Fruit fly (Drosophila melanogaster) whole organism, embryonic: ENCODE measurements around the gene CG9717.

Experiments used
- Awh ChIP-seq: fragments of 200-800 bp; sonication (Bioruptor generic); IDR thresholded peaks from 2 replicates; pipeline ENCODE4, ENCODE4 v1.3.6; 2022; ENCODE audit warnings: missing biosample characterization, missing genetic modification characterization
- B-H2 ChIP-seq: fragments of 200-800 bp; sonication (Bioruptor generic); optimal IDR thresholded peaks from 2 replicates; lab custom pipeline; 2018; ENCODE audit warnings: missing biosample characterization, mild to moderate bottlenecking, missing genetic modification characterization
- C15 ChIP-seq: fragments of 200-800 bp; sonication (Bioruptor generic); IDR thresholded peaks from 3 replicates; pipeline ENCODE4 v1.3.6; 2022; ENCODE audit warnings: missing biosample characterization, missing genetic modification characterization
- CG12769 ChIP-seq: fragments of 200-800 bp; sonication (Bioruptor generic); optimal IDR thresholded peaks from 2 replicates; lab custom pipeline; 2019; ENCODE audit warnings: missing biosample characterization, mild to moderate bottlenecking, missing genetic modification characterization, moderate library complexity
- CG13296 ChIP-seq: fragments of 200-800 bp; sonication (Bioruptor generic); optimal IDR thresholded peaks from 3 replicates; lab custom pipeline; 2018; ENCODE audit warnings: missing biosample characterization, mild to moderate bottlenecking, missing genetic modification characterization
- CG17328 ChIP-seq: fragments of 200-800 bp; sonication (Bioruptor generic); IDR thresholded peaks from 2 replicates; pipeline ENCODE4 v1.3.6; 2022; ENCODE audit warnings: missing biosample characterization, missing genetic modification characterization
- CG17361 ChIP-seq: fragments of 200-800 bp; sonication (Bioruptor generic); IDR thresholded peaks from 3 replicates; pipeline ENCODE4 v1.3.6; 2022; ENCODE audit warnings: missing biosample characterization, missing genetic modification characterization
- CG17568 ChIP-seq: fragments of 200-800 bp; sonication (Bioruptor generic); optimal IDR thresholded peaks from 2 replicates; lab custom pipeline; 2018; ENCODE audit warnings: missing biosample characterization, mild to moderate bottlenecking, missing genetic modification characterization, moderate library complexity
- CG17802 ChIP-seq: fragments of 200-800 bp; sonication (Bioruptor generic); optimal IDR thresholded peaks from 2 replicates; lab custom pipeline; 2018; ENCODE audit warnings: missing biosample characterization, mild to moderate bottlenecking, missing genetic modification characterization, moderate library complexity
- CG1792 ChIP-seq: fragments of 200-800 bp; sonication (Bioruptor generic); optimal IDR thresholded peaks from 2 replicates; lab custom pipeline; 2016; ENCODE audit warnings: missing biosample characterization, missing genetic modification characterization
- CG18476 ChIP-seq: fragments of 200-800 bp; sonication (Bioruptor generic); optimal IDR thresholded peaks from 2 replicates; lab custom pipeline; 2016; ENCODE audit warnings: missing biosample characterization, mild to moderate bottlenecking, missing genetic modification characterization
- CG2116 ChIP-seq: fragments of 200-800 bp; sonication (Bioruptor generic); optimal IDR thresholded peaks from 3 replicates; lab custom pipeline; 2018; ENCODE audit warnings: missing biosample characterization, mild to moderate bottlenecking, missing genetic modification characterization
- CG2678 ChIP-seq: fragments of 200-800 bp; sonication (Bioruptor generic); optimal IDR thresholded peaks from 3 replicates; lab custom pipeline; 2019; ENCODE audit warnings: missing biosample characterization, mild to moderate bottlenecking, missing genetic modification characterization, moderate library complexity
- CG30020 ChIP-seq: fragments of 200-800 bp; optimal IDR thresholded peaks from 2 replicates; lab custom pipeline; 2019; ENCODE audit warnings: missing biosample characterization, mild to moderate bottlenecking, missing genetic modification characterization, moderate library complexity
- CG30403 ChIP-seq: fragments of 200-800 bp; sonication (Bioruptor generic); optimal IDR thresholded peaks from 3 replicates; lab custom pipeline; 2016; ENCODE audit warnings: missing biosample characterization, missing genetic modification characterization
- CG33213 ChIP-seq: fragments of 200-800 bp; sonication (Bioruptor generic); optimal IDR thresholded peaks from 3 replicates; lab custom pipeline; 2016; ENCODE audit warnings: missing biosample characterization, missing genetic modification characterization
- CG3407 ChIP-seq: fragments of 200-800 bp; sonication (Bioruptor generic); optimal IDR thresholded peaks from 2 replicates; lab custom pipeline; 2018; ENCODE audit warnings: missing biosample characterization, mild to moderate bottlenecking, missing genetic modification characterization
- CG3838 ChIP-seq: fragments of 200-800 bp; sonication (Bioruptor generic); optimal IDR thresholded peaks from 3 replicates; lab custom pipeline; 2016; ENCODE audit warnings: missing biosample characterization, missing genetic modification characterization
- CG6175 ChIP-seq: fragments of 200-800 bp; sonication (Bioruptor generic); IDR thresholded peaks from 3 replicates; pipeline ENCODE4 v1.3.6; 2022; ENCODE audit warnings: missing biosample characterization, missing genetic modification characterization
- CG6765 ChIP-seq: fragments of 200-800 bp; sonication (Bioruptor generic); optimal IDR thresholded peaks from 3 replicates; lab custom pipeline; 2017; ENCODE audit warnings: missing biosample characterization, mild to moderate bottlenecking, missing genetic modification characterization
- CG7372 ChIP-seq: fragments of 200-800 bp; sonication (Bioruptor generic); IDR thresholded peaks from 2 replicates; pipeline ENCODE4 v1.3.6; 2022; ENCODE audit warnings: missing biosample characterization, missing genetic modification characterization
- CG7963 ChIP-seq: fragments of 200-800 bp; sonication (Bioruptor generic); IDR thresholded peaks from 3 replicates; pipeline ENCODE4 v1.3.6; 2022; ENCODE audit warnings: missing biosample characterization, missing genetic modification characterization; ENCODE audit not compliant: partially characterized antibody
- CG7987 ChIP-seq: fragments of 200-800 bp; sonication (Bioruptor generic); optimal IDR thresholded peaks from 2 replicates; lab custom pipeline; 2018; ENCODE audit warnings: missing biosample characterization, mild to moderate bottlenecking, missing genetic modification characterization, moderate library complexity
- CG8281 ChIP-seq: fragments of 200-800 bp; sonication (Bioruptor generic); optimal IDR thresholded peaks from 2 replicates; lab custom pipeline; 2018; ENCODE audit warnings: missing biosample characterization, mild to moderate bottlenecking, missing genetic modification characterization, moderate library complexity
- Chrac-16 ChIP-seq: fragments of 200-800 bp; sonication (Bioruptor generic); optimal IDR thresholded peaks from 3 replicates; lab custom pipeline; 2016; ENCODE audit warnings: missing biosample characterization, missing genetic modification characterization
- Dip2 ChIP-seq: fragments of 200-800 bp; sonication (Bioruptor generic); IDR thresholded peaks from 2 replicates; pipeline ENCODE4 v1.3.6; 2022; ENCODE audit warnings: missing biosample characterization, missing genetic modification characterization
- Drgx ChIP-seq: fragments of 200-800 bp; sonication (Bioruptor generic); IDR thresholded peaks from 2 replicates; pipeline ENCODE4 v1.3.6; 2022; ENCODE audit warnings: missing biosample characterization, missing genetic modification characterization
- Mes4 ChIP-seq: fragments of 200-800 bp; sonication (Bioruptor generic); optimal IDR thresholded peaks from 2 replicates; lab custom pipeline; 2016; ENCODE audit warnings: missing biosample characterization, missing genetic modification characterization
- Ravus ChIP-seq: fragments of 200-800 bp; sonication (Bioruptor generic); IDR thresholded peaks from 2 replicates; pipeline ENCODE4 v1.3.6; 2022; ENCODE audit warnings: missing biosample characterization, missing genetic modification characterization
- Scr ChIP-seq: fragments of 200-800 bp; sonication (Bioruptor generic); IDR thresholded peaks from 2 replicates; pipeline ENCODE4 v1.3.6; 2022; ENCODE audit warnings: missing biosample characterization, missing genetic modification characterization; ENCODE audit not compliant: partially characterized antibody
- Sry-β ChIP-seq: fragments of 200-800 bp; sonication (Bioruptor generic); optimal IDR thresholded peaks from 2 replicates; lab custom pipeline; 2018; ENCODE audit warnings: missing biosample characterization, mild to moderate bottlenecking, missing genetic modification characterization, moderate library complexity
- bcd ChIP-seq: fragments of 200-800 bp; sonication (Bioruptor generic); optimal IDR thresholded peaks from 2 replicates; lab custom pipeline; 2017; ENCODE audit warnings: missing biosample characterization, mild to moderate bottlenecking, missing genetic modification characterization
- cwo ChIP-seq: fragments of 200-800 bp; sonication (Bioruptor generic); optimal IDR thresholded peaks from 3 replicates; lab custom pipeline; 2017; ENCODE audit warnings: missing biosample characterization, missing genetic modification characterization, mild to moderate bottlenecking, moderate library complexity, missing genetic modification reagents
- da ChIP-seq: fragments of 200-800 bp; sonication (Bioruptor generic); optimal IDR thresholded peaks from 2 replicates; lab custom pipeline; 2016; ENCODE audit warnings: missing biosample characterization, missing genetic modification characterization
- fru ChIP-seq: fragments of >200 bp; optimal IDR thresholded peaks from 2 replicates; lab custom pipeline; 2017
- fu2 ChIP-seq: fragments of 200-800 bp; sonication (Bioruptor generic); optimal IDR thresholded peaks from 2 replicates; lab custom pipeline; 2016; ENCODE audit warnings: missing biosample characterization, missing genetic modification characterization
- jumu ChIP-seq: fragments of 200-800 bp; sonication (Bioruptor generic); optimal IDR thresholded peaks from 3 replicates; lab custom pipeline; 2016; ENCODE audit warnings: missing biosample characterization, missing genetic modification characterization
- kni ChIP-seq: fragments of 200-800 bp; sonication (Bioruptor generic); optimal IDR thresholded peaks from 3 replicates; lab custom pipeline; 2017; ENCODE audit warnings: mild to moderate bottlenecking, missing biosample characterization, missing genetic modification reagents, missing genetic modification characterization
- knrl ChIP-seq: fragments of 200-800 bp; sonication (Bioruptor generic); IDR thresholded peaks from 3 replicates; pipeline ENCODE4 v1.3.6; 2022; ENCODE audit warnings: missing biosample characterization, missing genetic modification characterization; ENCODE audit not compliant: partially characterized antibody
- odd ChIP-seq: fragments of 200-800 bp; sonication (Bioruptor generic); optimal IDR thresholded peaks from 2 replicates; lab custom pipeline; 2017; ENCODE audit warnings: missing biosample characterization, mild to moderate bottlenecking, missing genetic modification characterization
- prd ChIP-seq, 3 experiments: fragments of >200 bp in 2 of 3; fragments of 200-800 bp in 1 of 3; sonication (Bioruptor generic) in 1 of 3; optimal IDR thresholded peaks in 2 of 3; IDR thresholded peaks in 1 of 3; 2 replicates in 2 of 3; 3 replicates in 1 of 3; pipeline versions ENCODE4 v1.3.6 to Lab custom; 2017 to 2022; ENCODE audit warnings: missing biosample characterization in 1 of 3, missing genetic modification characterization in 1 of 3
- rib ChIP-seq: fragments of 200-800 bp; sonication (Bioruptor generic); IDR thresholded peaks from 2 replicates; pipeline ENCODE4 v1.3.6; 2022; ENCODE audit warnings: missing biosample characterization, missing genetic modification characterization
- stc ChIP-seq: fragments of 200-800 bp; sonication (Bioruptor generic); IDR thresholded peaks from 2 replicates; pipeline ENCODE4 v1.3.6; 2022; ENCODE audit warnings: missing biosample characterization, missing genetic modification characterization
- tgo ChIP-seq: fragments of 200-800 bp; sonication (Bioruptor generic); IDR thresholded peaks from 3 replicates; pipeline ENCODE4 v1.3.6; 2022; ENCODE audit warnings: missing biosample characterization, missing genetic modification characterization
- tio ChIP-seq: fragments of 200-800 bp; sonication (Bioruptor generic); optimal IDR thresholded peaks from 2 replicates; lab custom pipeline; 2017; ENCODE audit warnings: missing biosample characterization, missing genetic modification characterization, inconsistent platforms
- twi ChIP-seq: fragments of 200-800 bp; optimal IDR thresholded peaks from 2 replicates; lab custom pipeline; 2019; ENCODE audit warnings: missing biosample characterization, mild to moderate bottlenecking, missing genetic modification characterization, moderate library complexity
- unc-4 ChIP-seq: fragments of 200-800 bp; sonication (Bioruptor generic); IDR thresholded peaks from 2 replicates; pipeline ENCODE4 v1.3.6; 2022; ENCODE audit warnings: missing biosample characterization, missing genetic modification characterization; ENCODE audit not compliant: partially characterized antibody
- wor ChIP-seq: fragments of 200-800 bp; sonication (Bioruptor generic); IDR thresholded peaks from 2 replicates; pipeline ENCODE4 v1.3.6; 2022; ENCODE audit warnings: missing biosample characterization, missing genetic modification characterization

The CG9717 gene

dm6 chr3R:30600154-30601009, 13.3 kb upstream of the CG9717 start (continued):
- no peak; the same call in 1 of the 2 replicates for TF ChIP-seq unc-4 (GFP tag; lab: Robert Waterston, UW)
- TF ChIP-seq knrl (GFP tag; lab: Robert Waterston, UW): no peak
- TF ChIP-seq cwo: peak; percentile 90
- TF ChIP-seq Chrac-16 (GFP tag; lab: Kevin White, UChicago): peak; percentile 87
- TF ChIP-seq CG17802 (tag; lab: Kevin White, UChicago): peak; percentile 71
- peak; percentile 92 for TF ChIP-seq CG18476 (GFP tag; lab: Kevin White, UChicago)
- TF ChIP-seq Dip2 (GFP tag; lab: Robert Waterston, UW): peak; percentile 38; the same call in 1 of the 2 replicates
- peak; percentile 67 for TF ChIP-seq CG2116
- TF ChIP-seq odd (GFP tag; lab: Kevin White, UChicago): peak; percentile 84
- TF ChIP-seq CG30403 (GFP tag; lab: Kevin White, UChicago): peak; percentile 95
- TF ChIP-seq Drgx: peak; percentile 96
- peak; percentile 84 for TF ChIP-seq CG13296 (GFP tag; lab: Kevin White, UChicago)
- TF ChIP-seq CG6765: peak; percentile 89
- peak; percentile 77 for TF ChIP-seq wor (GFP tag; lab: Robert Waterston, UW)
- TF ChIP-seq jumu: peak; percentile 77
- peak; percentile 89 for TF ChIP-seq CG17361 (GFP tag; lab: Robert Waterston, UW)
- TF ChIP-seq CG3407 (GFP tag; lab: Kevin White, UChicago): peak; percentile 82
- TF ChIP-seq tio (GFP tag; lab: Kevin White, UChicago): peak; percentile 84
- no peak for TF ChIP-seq CG30020 (tag; lab: Kevin White, UChicago)
- peak; percentile 21 for TF ChIP-seq Sry-β (GFP tag; lab: Kevin White, UChicago)
- TF ChIP-seq CG33213 (GFP tag; lab: Kevin White, UChicago): peak; percentile 77
- TF ChIP-seq Ravus (GFP tag; lab: Robert Waterston, UW): peak; percentile 70
- peak; percentile 70 for TF ChIP-seq B-H2 (GFP tag; lab: Kevin White, UChicago)
- TF ChIP-seq fu2 (GFP tag; lab: Kevin White, UChicago): peak; percentile 80
- TF ChIP-seq CG17328 (GFP tag; lab: Robert Waterston, UW): peak; percentile 96
- TF ChIP-seq fru: no peak
- TF ChIP-seq CG17568: peak; percentile 78
- TF ChIP-seq Awh: peak; percentile 97
- TF ChIP-seq CG8281: peak; percentile 63
- peak; percentile 70 for TF ChIP-seq twi (tag; lab: Kevin White, UChicago)
- peak; percentile 68 for TF ChIP-seq CG12769
- peak; percentile 97 for TF ChIP-seq stc (GFP tag; lab: Robert Waterston, UW)
- peak; percentile 85 for TF ChIP-seq CG7987 (GFP tag; lab: Kevin White, UChicago)
- TF ChIP-seq tgo (GFP tag; lab: Robert Waterston, UW): peak; percentile 95
- TF ChIP-seq Scr (GFP tag; lab: Robert Waterston, UW): 0 out of 2 replicates have a peak, but pooled peaks have one; percentile 29
- TF ChIP-seq CG1792 (GFP tag; lab: Kevin White, UChicago): peak; percentile 82
- peak; percentile 89 for TF ChIP-seq C15 (GFP tag; lab: Robert Waterston, UW)
- no peak for TF ChIP-seq prd (optimal IDR thresholded peaks at IDR 0.05; lab: Kevin White, UChicago)
- peak; percentile 93 for TF ChIP-seq prd (GFP tag; IDR thresholded peaks at IDR 0.05; lab: Robert Waterston, UW)
- no peak for TF ChIP-seq kni (GFP tag; lab: Kevin White, UChicago)
- TF ChIP-seq CG7963 (GFP tag; lab: Robert Waterston, UW): no peak
- peak; percentile 86 for TF ChIP-seq Mes4 (GFP tag; lab: Kevin White, UChicago)
- TF ChIP-seq CG2678: peak; percentile 93
- TF ChIP-seq rib: peak; percentile 90
- peak; percentile 83 for TF ChIP-seq CG3838 (GFP tag; lab: Kevin White, UChicago)
- TF ChIP-seq CG7372 (GFP tag; lab: Robert Waterston, UW): peak; percentile 86
- TF ChIP-seq CG6175 (GFP tag; lab: Robert Waterston, UW): peak; percentile 86
- peak; percentile 60 for TF ChIP-seq da
- peak; percentile 89 for TF ChIP-seq bcd (GFP tag; lab: Kevin White, UChicago)
